Worm (Caenorhabditis elegans) whole organism, L2 larva: ENCODE measurements around the gene zfp-3.

Experiments
- R02D3.7 ChIP-seq: fragments of 150-350 bp; optimal IDR thresholded peaks from 2 replicates; lab custom pipeline; 2014; ENCODE audit warnings: missing biosample characterization, missing genetic modification characterization
- ZK546.5 ChIP-seq: sonication (generic microtip); optimal IDR thresholded peaks from 2 replicates; lab custom pipeline; 2017; ENCODE audit warnings: missing biosample characterization, missing genetic modification characterization
- ama-1 ChIP-seq: fragments of 150-350 bp; optimal IDR thresholded peaks from 2 replicates; lab custom pipeline; 2018; ENCODE audit warnings: inconsistent platforms
- blmp-1 ChIP-seq: sonication (generic microtip); optimal IDR thresholded peaks from 2 replicates; lab custom pipeline; 2017; ENCODE audit warnings: missing genetic modification characterization, mild to moderate bottlenecking, missing compliant biosample characterization, antibody characterized with exemption, moderate library complexity; ENCODE audit not compliant: insufficient read depth
- ceh-16 ChIP-seq: fragments of 150-350 bp; optimal IDR thresholded peaks from 2 replicates; lab custom pipeline; 2014; ENCODE audit warnings: missing biosample characterization, missing genetic modification characterization
- fos-1 ChIP-seq: fragments of 150-350 bp; optimal IDR thresholded peaks from 2 replicates; lab custom pipeline; 2014; ENCODE audit warnings: missing biosample characterization, missing genetic modification characterization
- lsy-2 ChIP-seq, 2 experiments: fragments of 150-350 bp in 1 of 2; sonication (generic microtip) in 1 of 2; optimal IDR thresholded peaks; 2 replicates each; lab custom pipeline; 2014 to 2017; ENCODE audit warnings: missing biosample characterization in 2 of 2, missing genetic modification characterization in 2 of 2
- mdl-1 ChIP-seq, 2 experiments: fragments of 150-350 bp in 1 of 2; sonication (generic microtip) in 1 of 2; optimal IDR thresholded peaks; 2 replicates each; lab custom pipeline; 2017; ENCODE audit warnings: missing biosample characterization in 2 of 2, missing genetic modification characterization in 2 of 2
- nhr-12 ChIP-seq: fragments of 150-350 bp; optimal IDR thresholded peaks from 2 replicates; lab custom pipeline; 2014; ENCODE audit warnings: missing biosample characterization, missing genetic modification characterization
- nhr-25 ChIP-seq: fragments of 150-350 bp; sonication (generic microtip); optimal IDR thresholded peaks from 3 replicates; lab custom pipeline; 2014; ENCODE audit warnings: missing biosample characterization, missing genetic modification characterization
- skn-1 ChIP-seq: sonication (generic microtip); optimal IDR thresholded peaks from 2 replicates; lab custom pipeline; 2017; ENCODE audit warnings: missing biosample characterization, missing genetic modification characterization
- snpc-4 ChIP-seq: fragments of 150-350 bp; optimal IDR thresholded peaks from 2 replicates; lab custom pipeline; 2014; ENCODE audit warnings: missing biosample characterization, missing genetic modification characterization
- unc-62 ChIP-seq: fragments of 150-350 bp; optimal IDR thresholded peaks from 2 replicates; lab custom pipeline; 2014; ENCODE audit warnings: missing biosample characterization, missing genetic modification reagents, missing genetic modification characterization
- ztf-1 ChIP-seq: fragments of 200-800 bp; sonication (Bioruptor generic); conservative IDR thresholded peaks from 2 replicates; pipeline ENCODE4 v1.3.6; 2022; ENCODE audit warnings: missing genetic modification characterization, missing compliant biosample characterization

DNA sequence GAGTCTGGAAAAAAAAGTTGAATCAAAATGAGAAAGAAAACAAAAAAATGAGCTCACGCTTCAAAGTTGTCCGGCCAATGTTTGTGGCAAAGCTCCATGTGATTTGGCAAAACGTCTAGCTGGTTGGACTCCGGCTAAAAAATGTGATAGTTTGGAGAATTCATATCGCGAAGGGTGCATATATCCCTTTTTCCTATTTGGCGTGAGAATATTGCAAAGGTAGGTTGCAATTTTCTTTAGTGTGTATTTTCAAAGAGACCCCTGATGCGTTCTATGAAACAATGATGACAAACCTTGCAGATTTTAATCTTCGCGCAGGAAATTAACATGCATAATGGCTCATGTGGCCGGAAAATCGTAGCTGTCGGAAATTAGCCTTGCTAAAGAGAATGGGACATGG is 45.7 kb upstream of the zfp-3 start:
- no peak for TF ChIP-seq fos-1 (tag; lab: Kevin White, UChicago)
- TF ChIP-seq mdl-1 (tag; optimal IDR thresholded peaks at IDR 0.05; lab: Kevin White, UChicago): no peak
- no peak for TF ChIP-seq ceh-16 (tag; lab: Kevin White, UChicago)
- no peak for TF ChIP-seq ZK546.5 (tag; lab: Kevin White, UChicago)
- no peak for TF ChIP-seq R02D3.7
- TF ChIP-seq nhr-12 (tag; lab: Kevin White, UChicago): no peak
- TF ChIP-seq lsy-2 (tag; optimal IDR thresholded peaks at IDR 0.05; lab: Kevin White, UChicago): no peak
- TF ChIP-seq nhr-25 (tag; lab: Kevin White, UChicago): no peak
- TF ChIP-seq snpc-4 (tag; lab: Kevin White, UChicago): no peak
- no peak for TF ChIP-seq blmp-1
- no peak for TF ChIP-seq ztf-1 (GFP tag; lab: Robert Waterston, UW)
- no peak for TF ChIP-seq skn-1
- no peak for TF ChIP-seq ama-1 (lab: Kevin White, UChicago)
- no peak for TF ChIP-seq unc-62
